Worm (Caenorhabditis elegans): ENCODE data around the gene ZK666.14.

Gene ZK666.14

DNA sequence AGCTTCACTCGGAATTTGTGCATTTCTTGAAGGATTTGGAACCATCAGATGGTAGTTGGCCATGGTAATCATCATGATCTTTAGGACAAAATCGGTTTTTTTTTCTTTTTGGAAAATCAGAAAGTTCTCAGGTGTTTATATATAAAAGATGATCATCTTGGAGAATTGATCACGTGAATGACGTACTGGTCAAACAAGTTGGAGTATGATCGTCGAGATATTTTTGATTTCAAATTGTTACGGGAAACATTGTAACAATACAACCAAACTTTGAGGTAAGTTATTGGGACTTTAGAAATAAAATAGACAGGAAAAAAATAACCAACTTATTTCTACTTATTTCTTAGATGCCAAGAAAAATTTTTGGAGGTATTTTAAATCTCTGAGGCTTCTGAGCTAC, 24.4 kb downstream of the ZK666.14 start, which contains the start of gene F59B10.4:
Gene F59B10.4 (minus strand): TSS at position 101 of the 400 bp plus-strand sequence.
- TF ChIP-seq zip-8 (tag; optimal IDR thresholded peaks at IDR 0.05) = no peak
- no peak for TF ChIP-seq elt-1 (tag; optimal IDR thresholded peaks at IDR 0.05; ENCODE audit: borderline replicate concordance, insufficient read depth)
- TF ChIP-seq mab-5 (tag; optimal IDR thresholded peaks at IDR 0.05) = no peak
- TF ChIP-seq sptf-1 (tag; optimal IDR thresholded peaks at IDR 0.05) = no peak
- TF ChIP-seq elt-3 (tag; optimal IDR thresholded peaks at IDR 0.05) = no peak
- TF ChIP-seq nhr-28 (tag; optimal IDR thresholded peaks at IDR 0.05) = no peak
- no peak for TF ChIP-seq M03D4.4 (tag; optimal IDR thresholded peaks at IDR 0.05)
- TF ChIP-seq lsy-2 (tag; optimal IDR thresholded peaks at IDR 0.05) = no peak
- no peak for TF ChIP-seq nhr-12 (tag; optimal IDR thresholded peaks at IDR 0.05)
- no peak for TF ChIP-seq tbx-8 (GFP tag; optimal IDR thresholded peaks at IDR 0.05)
- TF ChIP-seq unc-39 (tag; optimal IDR thresholded peaks at IDR 0.05) = no peak
- TF ChIP-seq nhr-76 (tag; optimal IDR thresholded peaks at IDR 0.05) = no peak

DNA sequence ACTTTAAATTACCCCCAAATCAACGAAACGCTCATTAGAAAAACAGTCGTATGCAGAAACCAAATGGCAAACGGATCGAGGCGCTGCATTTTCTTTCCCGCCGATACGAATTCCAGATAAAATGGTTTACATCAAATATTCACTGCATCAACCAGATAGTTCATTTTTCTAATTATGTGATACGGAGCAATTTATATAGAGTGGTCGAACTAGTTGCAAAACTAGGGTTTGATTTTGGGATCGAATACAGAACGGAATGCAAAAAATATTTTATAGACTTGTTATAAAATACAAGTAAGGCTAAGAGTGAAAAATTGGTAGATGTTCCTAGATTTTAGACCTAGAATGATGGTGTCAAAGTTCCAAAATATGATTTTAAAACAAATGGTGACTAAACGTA, 25.3 kb downstream of the ZK666.14 start:
- TF ChIP-seq ceh-39 (tag; optimal IDR thresholded peaks at IDR 0.05) = no peak
- TF ChIP-seq hlh-1 (tag; optimal IDR thresholded peaks at IDR 0.05) = no peak
- TF ChIP-seq ces-1 (GFP tag; optimal IDR thresholded peaks at IDR 0.05) = no peak
- TF ChIP-seq sptf-1 (tag; optimal IDR thresholded peaks at IDR 0.05) = no peak
- no peak for TF ChIP-seq nhr-28 (tag; optimal IDR thresholded peaks at IDR 0.05)
- TF ChIP-seq blmp-1 (tag; optimal IDR thresholded peaks at IDR 0.05) = no peak
- no peak for TF ChIP-seq lin-32 (GFP tag; optimal IDR thresholded peaks at IDR 0.05)
- TF ChIP-seq sem-2 (GFP tag; optimal IDR thresholded peaks at IDR 0.05) = no peak
- TF ChIP-seq unc-120 (tag; optimal IDR thresholded peaks at IDR 0.05; ENCODE audit: poor library complexity, severe bottlenecking) = no peak
- no peak for TF ChIP-seq drap-1 (GFP tag; optimal IDR thresholded peaks at IDR 0.05)
- no peak for TF ChIP-seq ceh-43 (GFP tag; optimal IDR thresholded peaks at IDR 0.05)
- no peak for TF ChIP-seq elt-3 (tag; optimal IDR thresholded peaks at IDR 0.05)
- no peak for TF ChIP-seq zip-8 (tag; optimal IDR thresholded peaks at IDR 0.05)
- TF ChIP-seq lsy-2 (tag; optimal IDR thresholded peaks at IDR 0.05) = no peak
- TF ChIP-seq mab-5 (tag; optimal IDR thresholded peaks at IDR 0.05) = no peak
- TF ChIP-seq ztf-11 (tag; optimal IDR thresholded peaks at IDR 0.05) = no peak
- no peak for TF ChIP-seq unc-39 (tag; optimal IDR thresholded peaks at IDR 0.05)
- no peak for TF ChIP-seq elt-1 (tag; optimal IDR thresholded peaks at IDR 0.05; ENCODE audit: borderline replicate concordance, insufficient read depth)
- no peak for TF ChIP-seq nhr-12 (tag; optimal IDR thresholded peaks at IDR 0.05)
- TF ChIP-seq snpc-4 (tag; optimal IDR thresholded peaks at IDR 0.05) = no peak

- TF ChIP-seq blmp-1 (tag; optimal IDR thresholded peaks at IDR 0.05) (no peak), nhr-2 (tag; optimal IDR thresholded peaks at IDR 0.05) (no peak), pha-4 (tag; optimal IDR thresholded peaks at IDR 0.05) (no peak), flh-1 (GFP tag; optimal IDR thresholded peaks at IDR 0.05) (no peak), hlh-1 (tag; optimal IDR thresholded peaks at IDR 0.05) (no peak), drap-1 (GFP tag; optimal IDR thresholded peaks at IDR 0.05) (no peak), nhr-237 (tag; optimal IDR thresholded peaks at IDR 0.05) (no peak), sem-2 (GFP tag; optimal IDR thresholded peaks at IDR 0.05) (no peak), ces-1 (GFP tag; optimal IDR thresholded peaks at IDR 0.05) (no peak), mls-2 (tag; optimal IDR thresholded peaks at IDR 0.05) (no peak), elt-3 (tag; optimal IDR thresholded peaks at IDR 0.05) (no peak), M03D4.4 (tag; optimal IDR thresholded peaks at IDR 0.05) (no peak), lin-13 (tag; optimal IDR thresholded peaks at IDR 0.05) (no peak), lsy-2 (tag; optimal IDR thresholded peaks at IDR 0.05) (no peak), mab-5 (tag; optimal IDR thresholded peaks at IDR 0.05) (no peak), nhr-12 (tag; optimal IDR thresholded peaks at IDR 0.05) (no peak), snpc-4 (tag; optimal IDR thresholded peaks at IDR 0.05) (no peak), ceh-43 (GFP tag; optimal IDR thresholded peaks at IDR 0.05) (no peak), sptf-1 (tag; optimal IDR thresholded peaks at IDR 0.05) (no peak)
Measured at ce11 chrII:10523031-10523430, 28.5 kb downstream of the ZK666.14 start.

ce11 chrII:10523583-10523982, 29.0 kb downstream of the ZK666.14 start, which contains the start of gene F59B10.5:
F59B10.5 (minus strand) TSS chrII:10523683.
- TF ChIP-seq snpc-4 (tag; optimal IDR thresholded peaks at IDR 0.05) = no peak
- no peak for TF ChIP-seq mab-5 (tag; optimal IDR thresholded peaks at IDR 0.05)
- no peak for TF ChIP-seq lin-13 (tag; optimal IDR thresholded peaks at IDR 0.05)
- no peak for TF ChIP-seq ceh-83 (GFP tag; optimal IDR thresholded peaks at IDR 0.05)
- TF ChIP-seq elt-3 (tag; optimal IDR thresholded peaks at IDR 0.05) = no peak
- no peak for TF ChIP-seq ceh-39 (tag; optimal IDR thresholded peaks at IDR 0.05)
- TF ChIP-seq cnd-1 (tag; optimal IDR thresholded peaks at IDR 0.05) = no peak
- no peak for TF ChIP-seq unc-120 (tag; optimal IDR thresholded peaks at IDR 0.05; ENCODE audit: poor library complexity, severe bottlenecking)
- TF ChIP-seq ham-2 (GFP tag; optimal IDR thresholded peaks at IDR 0.05) = no peak
- no peak for TF ChIP-seq nhr-12 (tag; optimal IDR thresholded peaks at IDR 0.05)
- TF ChIP-seq nhr-76 (tag; optimal IDR thresholded peaks at IDR 0.05) = no peak
